Fruit fly (Drosophila melanogaster) whole organism, embryonic: ENCODE results near the gene kirre.

Experiments
- Abd-B ChIP-seq: fragments of 200-800 bp; sonication (Bioruptor generic); optimal IDR thresholded peaks from 2 replicates; lab custom pipeline; 2018; ENCODE audit warnings: missing biosample characterization, mild to moderate bottlenecking, missing genetic modification characterization, moderate library complexity
- Atf6 ChIP-seq: fragments of 200-800 bp; sonication (Bioruptor generic); IDR thresholded peaks from 2 replicates; pipeline ENCODE4 v1.3.6; 2022; ENCODE audit warnings: missing biosample characterization, missing genetic modification characterization
- CG10147 ChIP-seq: fragments of 200-800 bp; sonication (Bioruptor generic); optimal IDR thresholded peaks from 2 replicates; lab custom pipeline; 2019; ENCODE audit warnings: missing biosample characterization, mild to moderate bottlenecking, missing genetic modification characterization, moderate library complexity
- CG11247 ChIP-seq: fragments of 200-800 bp; sonication (Bioruptor generic); IDR thresholded peaks from 2 replicates; pipeline ENCODE4 v1.3.6; 2022; ENCODE audit warnings: missing biosample characterization, missing genetic modification characterization
- CG11695 ChIP-seq: fragments of 200-800 bp; sonication (Bioruptor generic); IDR thresholded peaks from 3 replicates; pipeline ENCODE4 v1.3.6; 2022; ENCODE audit warnings: missing biosample characterization, missing genetic modification characterization
- CG12236 ChIP-seq: fragments of 200-800 bp; sonication (Bioruptor generic); optimal IDR thresholded peaks from 2 replicates; lab custom pipeline; 2016; ENCODE audit warnings: missing biosample characterization, missing genetic modification characterization
- CG15479 ChIP-seq: fragments of 200-800 bp; sonication (Bioruptor generic); optimal IDR thresholded peaks from 3 replicates; lab custom pipeline; 2019; ENCODE audit warnings: missing biosample characterization, mild to moderate bottlenecking, missing genetic modification characterization, moderate library complexity
- CG1792 ChIP-seq: fragments of 200-800 bp; sonication (Bioruptor generic); optimal IDR thresholded peaks from 2 replicates; lab custom pipeline; 2016; ENCODE audit warnings: missing biosample characterization, missing genetic modification characterization
- CG2199 ChIP-seq: fragments of 200-800 bp; sonication (Bioruptor generic); IDR thresholded peaks from 3 replicates; pipeline ENCODE4 v1.3.6; 2022; ENCODE audit warnings: missing biosample characterization, missing genetic modification characterization
- CG2678 ChIP-seq: fragments of 200-800 bp; sonication (Bioruptor generic); optimal IDR thresholded peaks from 3 replicates; lab custom pipeline; 2019; ENCODE audit warnings: missing biosample characterization, mild to moderate bottlenecking, missing genetic modification characterization, moderate library complexity
- CG2889 ChIP-seq: fragments of 200-800 bp; sonication (Bioruptor generic); IDR thresholded peaks from 3 replicates; pipeline ENCODE4 v1.3.6; 2022; ENCODE audit warnings: missing biosample characterization, missing genetic modification characterization
- CG4360 ChIP-seq: fragments of 200-800 bp; sonication (Bioruptor generic); IDR thresholded peaks from 2 replicates; pipeline ENCODE4 v1.3.6; 2022; ENCODE audit warnings: missing biosample characterization, missing genetic modification characterization
- CG5953 ChIP-seq: fragments of 200-800 bp; sonication (Bioruptor generic); IDR thresholded peaks from 2 replicates; pipeline ENCODE4 v1.3.6; 2022; ENCODE audit warnings: missing biosample characterization, missing genetic modification characterization
- CG7839 ChIP-seq: fragments of 200-800 bp; sonication (Bioruptor generic); optimal IDR thresholded peaks from 3 replicates; lab custom pipeline; 2018; ENCODE audit warnings: missing biosample characterization, mild to moderate bottlenecking, missing genetic modification characterization, moderate library complexity
- CG8281 ChIP-seq: fragments of 200-800 bp; sonication (Bioruptor generic); optimal IDR thresholded peaks from 2 replicates; lab custom pipeline; 2018; ENCODE audit warnings: missing biosample characterization, mild to moderate bottlenecking, missing genetic modification characterization, moderate library complexity
- CG8290 ChIP-seq, 3 experiments: fragments of 200-800 bp; sonication (Bioruptor generic); optimal IDR thresholded peaks; 2 replicates each; lab custom pipeline; 2016 to 2019; ENCODE audit warnings: missing biosample characterization in 3 of 3, missing genetic modification characterization in 3 of 3, mild to moderate bottlenecking in 2 of 3, moderate library complexity in 1 of 3
- CG8765 ChIP-seq: fragments of 200-800 bp; sonication (Bioruptor generic); IDR thresholded peaks from 2 replicates; pipeline ENCODE4 v1.3.6; 2022; ENCODE audit warnings: missing biosample characterization, missing genetic modification characterization
- CG8924 ChIP-seq: fragments of 200-800 bp; optimal IDR thresholded peaks from 3 replicates; lab custom pipeline; 2019; ENCODE audit warnings: missing biosample characterization, mild to moderate bottlenecking, missing genetic modification characterization, moderate library complexity
- CG9817 ChIP-seq: fragments of 200-800 bp; sonication (Bioruptor generic); optimal IDR thresholded peaks from 2 replicates; lab custom pipeline; 2018; ENCODE audit warnings: missing biosample characterization, mild to moderate bottlenecking, missing genetic modification characterization, moderate library complexity
- D ChIP-seq, 2 experiments: fragments of 200-800 bp in 1 of 2; fragments of >200 bp in 1 of 2; sonication (Bioruptor generic) in 1 of 2; optimal IDR thresholded peaks; 2 replicates in 1 of 2; 3 replicates in 1 of 2; lab custom pipeline; 2017; ENCODE audit warnings: mild to moderate bottlenecking in 1 of 2, missing biosample characterization in 1 of 2, missing genetic modification characterization in 1 of 2, missing genetic modification reagents in 1 of 2
- E2f2 ChIP-seq: fragments of 200-800 bp; sonication (Bioruptor generic); IDR thresholded peaks from 2 replicates; pipeline ENCODE4 v1.3.6; 2022; ENCODE audit warnings: missing biosample characterization, missing genetic modification characterization
- Fer3 ChIP-seq: fragments of 200-800 bp; sonication (Bioruptor generic); optimal IDR thresholded peaks from 2 replicates; lab custom pipeline; 2018; ENCODE audit warnings: missing biosample characterization, mild to moderate bottlenecking, missing genetic modification characterization, moderate library complexity
- Hand ChIP-seq: fragments of 200-800 bp; sonication (Bioruptor generic); optimal IDR thresholded peaks from 2 replicates; lab custom pipeline; 2017; ENCODE audit warnings: mild to moderate bottlenecking, missing biosample characterization, missing genetic modification reagents, missing genetic modification characterization
- Kr ChIP-seq: fragments of 200-800 bp; sonication (Bioruptor generic); optimal IDR thresholded peaks from 2 replicates; lab custom pipeline; 2017; ENCODE audit warnings: missing biosample characterization, mild to moderate bottlenecking, missing genetic modification characterization
- Neu2 ChIP-seq: fragments of 200-800 bp; sonication (Bioruptor generic); optimal IDR thresholded peaks from 3 replicates; lab custom pipeline; 2016; ENCODE audit warnings: missing biosample characterization, missing genetic modification characterization, borderline replicate concordance
- Pdp1 ChIP-seq, 2 experiments: fragments of 200-800 bp; sonication (Bioruptor generic); optimal IDR thresholded peaks; 3 replicates each; lab custom pipeline; 2016; ENCODE audit warnings: missing biosample characterization in 2 of 2, missing genetic modification characterization in 2 of 2, mild to moderate bottlenecking in 1 of 2, moderate library complexity in 1 of 2
- abd-A ChIP-seq: fragments of 200-800 bp; sonication (Bioruptor generic); optimal IDR thresholded peaks from 3 replicates; lab custom pipeline; 2019; ENCODE audit warnings: missing biosample characterization, mild to moderate bottlenecking, missing genetic modification characterization, moderate library complexity
- ac ChIP-seq: fragments of 200-800 bp; sonication (Bioruptor generic); optimal IDR thresholded peaks from 3 replicates; lab custom pipeline; 2017; ENCODE audit warnings: missing biosample characterization, mild to moderate bottlenecking, missing genetic modification characterization
- caup ChIP-seq: fragments of 200-800 bp; sonication (Bioruptor generic); optimal IDR thresholded peaks from 3 replicates; lab custom pipeline; 2017; ENCODE audit warnings: missing biosample characterization, mild to moderate bottlenecking, missing genetic modification characterization, moderate library complexity; ENCODE audit not compliant: severe bottlenecking
- crol ChIP-seq: fragments of 200-800 bp; sonication (Bioruptor generic); IDR thresholded peaks from 2 replicates; pipeline ENCODE4 v1.3.6; 2022; ENCODE audit warnings: missing biosample characterization, missing genetic modification characterization
- crp ChIP-seq, 2 experiments: fragments of 200-800 bp; sonication (Bioruptor generic); optimal IDR thresholded peaks; 2 replicates in 1 of 2; 3 replicates in 1 of 2; lab custom pipeline; 2017; ENCODE audit warnings: missing biosample characterization in 2 of 2, missing genetic modification characterization in 2 of 2, mild to moderate bottlenecking in 1 of 2, moderate library complexity in 1 of 2
- gsb-n ChIP-seq: fragments of 200-800 bp; sonication (Bioruptor generic); optimal IDR thresholded peaks from 3 replicates; lab custom pipeline; 2018; ENCODE audit warnings: missing biosample characterization, mild to moderate bottlenecking, missing genetic modification characterization
- gt ChIP-seq: fragments of 200-800 bp; sonication (Bioruptor generic); IDR thresholded peaks from 2 replicates; pipeline ENCODE4 v1.3.6; 2022; ENCODE audit warnings: missing biosample characterization, missing genetic modification characterization
- kni ChIP-seq: fragments of 200-800 bp; sonication (Bioruptor generic); optimal IDR thresholded peaks from 3 replicates; lab custom pipeline; 2017; ENCODE audit warnings: mild to moderate bottlenecking, missing biosample characterization, missing genetic modification reagents, missing genetic modification characterization
- nmo ChIP-seq: fragments of 200-800 bp; sonication (Bioruptor generic); optimal IDR thresholded peaks from 2 replicates; lab custom pipeline; 2018; ENCODE audit warnings: missing biosample characterization, mild to moderate bottlenecking, missing genetic modification characterization, moderate library complexity
- org-1 ChIP-seq: fragments of 200-800 bp; sonication (Bioruptor generic); optimal IDR thresholded peaks from 2 replicates; lab custom pipeline; 2017; ENCODE audit warnings: missing biosample characterization, missing genetic modification characterization
- pfk ChIP-seq: fragments of 200-800 bp; sonication (Bioruptor generic); optimal IDR thresholded peaks from 2 replicates; lab custom pipeline; 2018; ENCODE audit warnings: missing biosample characterization, mild to moderate bottlenecking, missing genetic modification characterization, moderate library complexity
- pros ChIP-seq: fragments of 200-800 bp; sonication (Bioruptor generic); optimal IDR thresholded peaks from 3 replicates; lab custom pipeline; 2019; ENCODE audit warnings: missing biosample characterization, mild to moderate bottlenecking, missing genetic modification characterization, moderate library complexity
- psq ChIP-seq: fragments of 200-800 bp; sonication (Bioruptor generic); optimal IDR thresholded peaks from 2 replicates; lab custom pipeline; 2017; ENCODE audit warnings: missing biosample characterization, missing genetic modification characterization
- pzg ChIP-seq: fragments of 200-800 bp; sonication (Bioruptor generic); optimal IDR thresholded peaks from 3 replicates; lab custom pipeline; 2018; ENCODE audit warnings: missing biosample characterization, mild to moderate bottlenecking, missing genetic modification characterization, moderate library complexity
- sd ChIP-seq: fragments of 200-800 bp; sonication (Bioruptor generic); optimal IDR thresholded peaks from 3 replicates; lab custom pipeline; 2018; ENCODE audit warnings: missing biosample characterization, mild to moderate bottlenecking, missing genetic modification characterization, moderate library complexity
- sens ChIP-seq: fragments of 200-800 bp; sonication (Bioruptor generic); peaks from one replicate; lab custom pipeline; 2016; ENCODE audit warnings: missing biosample characterization, missing genetic modification characterization
- sima ChIP-seq: fragments of 200-800 bp; sonication (Bioruptor generic); optimal IDR thresholded peaks from 2 replicates; lab custom pipeline; 2016; ENCODE audit warnings: missing biosample characterization, missing genetic modification characterization
- sqz ChIP-seq: fragments of 200-800 bp; sonication (Bioruptor generic); optimal IDR thresholded peaks from 3 replicates; lab custom pipeline; 2018; ENCODE audit warnings: missing biosample characterization, mild to moderate bottlenecking, missing genetic modification characterization
- tgo ChIP-seq: fragments of 200-800 bp; sonication (Bioruptor generic); IDR thresholded peaks from 3 replicates; pipeline ENCODE4 v1.3.6; 2022; ENCODE audit warnings: missing biosample characterization, missing genetic modification characterization
- tll ChIP-seq, 2 experiments: fragments of 200-800 bp in 1 of 2; fragments of >200 bp in 1 of 2; sonication (Bioruptor generic) in 1 of 2; optimal IDR thresholded peaks; 2 replicates each; lab custom pipeline; 2017 to 2019; ENCODE audit warnings: missing biosample characterization in 2 of 2, missing genetic modification characterization in 2 of 2, mild to moderate bottlenecking in 1 of 2, moderate library complexity in 1 of 2
- zf30C ChIP-seq: fragments of 200-800 bp; sonication (Bioruptor generic); optimal IDR thresholded peaks from 3 replicates; lab custom pipeline; 2018; ENCODE audit warnings: missing biosample characterization, mild to moderate bottlenecking, missing genetic modification characterization

kirre gene

dm6 chrX:3151487-3151818 is 411.3 kb downstream of the kirre start:
- TF ChIP-seq CG8281 (tag; lab: Kevin White, UChicago) (peak; percentile 97), Pdp1 (GFP tag; optimal IDR thresholded peaks at IDR 0.05; lab: Kevin White, UChicago) (no peak), Hand (GFP tag; lab: Kevin White, UChicago) (no peak), CG4360 (no peak), CG10147 (GFP tag; lab: Kevin White, UChicago) (no peak)

dm6 chrX:3152280-3152679 is 412.1 kb downstream of the kirre start:
- no peak for TF ChIP-seq gt (GFP tag; lab: Robert Waterston, UW)
- no peak for TF ChIP-seq org-1 (GFP tag; lab: Kevin White, UChicago)
- no peak for TF ChIP-seq pzg (GFP tag; lab: Kevin White, UChicago)
- TF ChIP-seq CG1792, result no peak
- peak; percentile 48 for TF ChIP-seq sens
- TF ChIP-seq sqz (GFP tag; lab: Kevin White, UChicago), result peak; percentile 21
- no peak for TF ChIP-seq CG12236 (GFP tag; lab: Kevin White, UChicago)
- peak; percentile 87 for TF ChIP-seq pfk (GFP tag; lab: Kevin White, UChicago)
- peak; percentile 85 for TF ChIP-seq kni (GFP tag; lab: Kevin White, UChicago)
- TF ChIP-seq psq, result peak; percentile 22
- no peak for TF ChIP-seq sd (tag; lab: Kevin White, UChicago)
- no peak for TF ChIP-seq CG8924
- peak; percentile 79; the same call in 2 of the 3 replicates for TF ChIP-seq CG2199
- TF ChIP-seq CG8290 (GFP tag; optimal IDR thresholded peaks at IDR 0.05; lab: Kevin White, UChicago), result no peak
- no peak for TF ChIP-seq CG8290 (tag; optimal IDR thresholded peaks at IDR 0.05; lab: Kevin White, UChicago)
- TF ChIP-seq crp (GFP tag; optimal IDR thresholded peaks at IDR 0.05; lab: Kevin White, UChicago), result no peak
- peak; percentile 85 for TF ChIP-seq D (optimal IDR thresholded peaks at IDR 0.05; lab: Kevin White, UChicago)
- TF ChIP-seq D (GFP tag; optimal IDR thresholded peaks at IDR 0.05; lab: Kevin White, UChicago), result no peak
- TF ChIP-seq Fer3 (tag; lab: Kevin White, UChicago), result no peak
- no peak for TF ChIP-seq CG2889 (GFP tag; lab: Robert Waterston, UW)
- TF ChIP-seq Kr (GFP tag; lab: Kevin White, UChicago), result peak; percentile 53
- TF ChIP-seq tll (GFP tag; optimal IDR thresholded peaks at IDR 0.05; lab: Kevin White, UChicago), result peak in 1 of 2 experiments; percentile 68
- no peak for TF ChIP-seq CG8765 (GFP tag; lab: Robert Waterston, UW)
- TF ChIP-seq CG7839 (tag; lab: Kevin White, UChicago), result no peak
- no peak for TF ChIP-seq CG5953 (GFP tag; lab: Robert Waterston, UW)
- TF ChIP-seq CG11695, result no peak
- no peak for TF ChIP-seq gsb-n (tag; lab: Kevin White, UChicago)
- peak; percentile 48 for TF ChIP-seq pros (GFP tag; lab: Kevin White, UChicago)
- TF ChIP-seq CG15479 (GFP tag; lab: Kevin White, UChicago), result peak; percentile 53
- TF ChIP-seq sima, result no peak
- no peak for TF ChIP-seq E2f2 (GFP tag; lab: Robert Waterston, UW)
- peak; percentile 64 for TF ChIP-seq ac
- TF ChIP-seq, all 482 proteins: peak for 12

DNA sequence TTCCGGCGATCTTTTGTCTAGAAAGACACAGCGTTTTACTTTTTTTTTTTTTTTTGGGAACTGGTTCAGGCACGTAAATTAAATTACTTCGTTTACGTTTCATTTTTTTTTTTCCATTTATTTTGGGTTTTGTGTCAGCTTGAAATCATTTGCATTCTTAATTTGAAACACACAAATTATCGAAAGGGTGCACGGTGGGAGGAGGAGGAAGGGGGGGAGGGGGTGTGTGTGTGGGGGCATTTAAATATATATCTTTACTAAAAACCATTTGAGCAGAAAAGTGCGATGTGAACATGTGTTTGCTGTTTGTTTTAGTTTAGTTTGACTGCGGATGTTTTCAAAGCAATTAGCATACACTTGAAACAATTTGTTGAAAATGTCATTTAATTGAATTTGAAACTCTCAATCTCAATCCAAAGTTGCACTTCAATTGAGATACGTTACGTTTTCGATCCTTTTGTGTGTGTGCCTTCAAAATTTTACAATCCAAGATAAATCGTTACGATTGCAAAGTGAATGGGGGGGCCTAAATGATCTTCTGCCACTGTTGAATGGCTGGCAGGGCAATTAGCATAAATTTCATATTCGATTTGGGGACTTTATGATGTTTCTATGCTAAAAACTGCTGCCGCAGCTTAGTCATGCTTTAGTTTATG is 417.0 kb downstream of the kirre start:
- TF ChIP-seq CG9817, result peak; percentile 29
- TF ChIP-seq tgo, result peak; percentile 37; the same call in 2 of the 3 replicates
- peak; percentile 1 for TF ChIP-seq zf30C (GFP tag; lab: Kevin White, UChicago)
- TF ChIP-seq CG11247, result peak; percentile 43; the same call in 1 of the 2 replicates
- TF ChIP-seq caup (GFP tag; lab: Kevin White, UChicago), result peak; percentile 60
- peak; percentile 18 for TF ChIP-seq nmo (GFP tag; lab: Kevin White, UChicago)
- TF ChIP-seq Abd-B, result peak; percentile 16
- peak; percentile 56 for TF ChIP-seq CG2678 (tag; lab: Kevin White, UChicago)
- peak; percentile 37; the same call in 1 of the 2 replicates for TF ChIP-seq Atf6 (GFP tag; lab: Robert Waterston, UW)
- TF ChIP-seq abd-A (tag; lab: Kevin White, UChicago), result peak; percentile 86
- TF ChIP-seq crol, result 0 out of 2 replicates have a peak, but pooled peaks have one; percentile 33
- TF ChIP-seq Neu2, result no peak
